Worm (Caenorhabditis elegans) whole organism, L2 larva: ENCODE measurements around the gene nhr-252.

ENCODE experiments used
- alr-1 ChIP-seq: fragments of 150-350 bp; optimal IDR thresholded peaks from 2 replicates; lab custom pipeline; 2014; ENCODE audit warnings: missing biosample characterization, missing genetic modification characterization
- ama-1 ChIP-seq: fragments of 150-350 bp; optimal IDR thresholded peaks from 2 replicates; lab custom pipeline; 2018; ENCODE audit warnings: inconsistent platforms
- blmp-1 ChIP-seq: sonication (generic microtip); optimal IDR thresholded peaks from 2 replicates; lab custom pipeline; 2017; ENCODE audit warnings: missing genetic modification characterization, mild to moderate bottlenecking, missing compliant biosample characterization, antibody characterized with exemption, moderate library complexity; ENCODE audit not compliant: insufficient read depth
- ceh-16 ChIP-seq: fragments of 150-350 bp; optimal IDR thresholded peaks from 2 replicates; lab custom pipeline; 2014; ENCODE audit warnings: missing biosample characterization, missing genetic modification characterization
- dmd-4 ChIP-seq: sonication (generic microtip); optimal IDR thresholded peaks from 2 replicates; lab custom pipeline; 2017; ENCODE audit warnings: missing biosample characterization, missing genetic modification characterization
- elt-1 ChIP-seq: fragments of 150-350 bp; optimal IDR thresholded peaks from 2 replicates; lab custom pipeline; 2014; ENCODE audit warnings: missing biosample characterization, missing genetic modification characterization
- lin-11 ChIP-seq: fragments of 150-350 bp; sonication (generic microtip); optimal IDR thresholded peaks from 2 replicates; lab custom pipeline; 2014; ENCODE audit warnings: missing biosample characterization, missing genetic modification characterization, inconsistent platforms, mixed read lengths
- lin-13 ChIP-seq: fragments of 150-350 bp; optimal IDR thresholded peaks from 2 replicates; lab custom pipeline; 2014; ENCODE audit warnings: missing biosample characterization, missing genetic modification reagents, missing genetic modification characterization
- nhr-11 ChIP-seq: fragments of 150-350 bp; optimal IDR thresholded peaks from 2 replicates; lab custom pipeline; 2014; ENCODE audit warnings: missing biosample characterization, missing genetic modification characterization
- nhr-237 ChIP-seq: fragments of 150-350 bp; optimal IDR thresholded peaks from 2 replicates; lab custom pipeline; 2014; ENCODE audit warnings: missing biosample characterization, missing genetic modification characterization
- sem-4 ChIP-seq: fragments of 150-350 bp; optimal IDR thresholded peaks from 2 replicates; lab custom pipeline; 2014; ENCODE audit warnings: missing biosample characterization, missing genetic modification reagents, missing genetic modification characterization
- unc-55 ChIP-seq: fragments of 150-350 bp; sonication (generic microtip); optimal IDR thresholded peaks from 3 replicates; lab custom pipeline; 2014; ENCODE audit warnings: missing biosample characterization, missing genetic modification reagents, missing genetic modification characterization
- unc-62 ChIP-seq: fragments of 150-350 bp; optimal IDR thresholded peaks from 2 replicates; lab custom pipeline; 2014; ENCODE audit warnings: missing biosample characterization, missing genetic modification reagents, missing genetic modification characterization
- zag-1 ChIP-seq: fragments of 150-350 bp; optimal IDR thresholded peaks from 2 replicates; lab custom pipeline; 2014; ENCODE audit warnings: missing biosample characterization, missing genetic modification characterization

ce11 chrV:428844-429243 lies 24.4 kb downstream of the nhr-252 start, which contains the start of gene B0554.4:
- TF ChIP-seq nhr-237, result no peak
- TF ChIP-seq lin-11 (tag; lab: Kevin White, UChicago), result no peak
- TF ChIP-seq ama-1 (lab: Kevin White, UChicago), result no peak
- TF ChIP-seq nhr-11 (tag; lab: Kevin White, UChicago), result no peak
- TF ChIP-seq zag-1 (tag; lab: Kevin White, UChicago), result no peak
- no peak for TF ChIP-seq elt-1 (tag; lab: Kevin White, UChicago)
- no peak for TF ChIP-seq unc-55
- TF ChIP-seq sem-4, result no peak
- TF ChIP-seq alr-1 (tag; lab: Kevin White, UChicago), result no peak
- TF ChIP-seq ceh-16, result no peak
- TF ChIP-seq dmd-4 (tag; lab: Kevin White, UChicago), result no peak
- TF ChIP-seq lin-13 (GFP tag; lab: Kevin White, UChicago), result no peak
- TF ChIP-seq unc-62 (GFP tag; lab: Kevin White, UChicago), result no peak
- no peak for TF ChIP-seq blmp-1 (tag; lab: Kevin White, UChicago)
